Fruit fly (Drosophila melanogaster) whole organism, embryonic: Measurements from ENCODE around the gene CG18577.

ENCODE experiments used
- Blimp-1 ChIP-seq: fragments of 200-800 bp; sonication (Bioruptor generic); optimal IDR thresholded peaks from 3 replicates; lab custom pipeline; 2018; ENCODE audit warnings: missing biosample characterization, missing genetic modification characterization, mild to moderate bottlenecking, moderate library complexity, missing genetic modification reagents
- Bteb2 ChIP-seq: fragments of 200-800 bp; sonication (Bioruptor generic); optimal IDR thresholded peaks from 2 replicates; lab custom pipeline; 2016; ENCODE audit warnings: missing biosample characterization, missing genetic modification characterization
- CG11723 ChIP-seq: fragments of 200-800 bp; sonication (Bioruptor generic); optimal IDR thresholded peaks from 2 replicates; lab custom pipeline; 2017; ENCODE audit warnings: missing biosample characterization, mild to moderate bottlenecking, missing genetic modification characterization
- CG12299 ChIP-seq: fragments of 200-800 bp; sonication (Bioruptor generic); optimal IDR thresholded peaks from 2 replicates; lab custom pipeline; 2018; ENCODE audit warnings: missing biosample characterization, mild to moderate bottlenecking, missing genetic modification characterization
- CG1233 ChIP-seq: fragments of 200-800 bp; sonication (Bioruptor generic); optimal IDR thresholded peaks from 4 replicates; lab custom pipeline; 2018; ENCODE audit warnings: missing biosample characterization, mild to moderate bottlenecking, missing genetic modification characterization
- CG13894 ChIP-seq: fragments of 200-800 bp; sonication (Bioruptor generic); optimal IDR thresholded peaks from 3 replicates; lab custom pipeline; 2018; ENCODE audit warnings: missing biosample characterization, mild to moderate bottlenecking, missing genetic modification characterization, moderate library complexity
- CG15073 ChIP-seq: fragments of 200-800 bp; sonication (Bioruptor generic); optimal IDR thresholded peaks from 2 replicates; lab custom pipeline; 2016; ENCODE audit warnings: missing biosample characterization, missing genetic modification characterization
- CG15696 ChIP-seq: fragments of 200-800 bp; sonication (Bioruptor generic); optimal IDR thresholded peaks from 2 replicates; lab custom pipeline; 2019; ENCODE audit warnings: missing biosample characterization, mild to moderate bottlenecking, missing genetic modification characterization, moderate library complexity
- CG2199 ChIP-seq: fragments of 200-800 bp; sonication (Bioruptor generic); IDR thresholded peaks from 3 replicates; pipeline ENCODE4 v1.3.6; 2022; ENCODE audit warnings: missing biosample characterization, missing genetic modification characterization
- CG3838 ChIP-seq: fragments of 200-800 bp; sonication (Bioruptor generic); optimal IDR thresholded peaks from 3 replicates; lab custom pipeline; 2016; ENCODE audit warnings: missing biosample characterization, missing genetic modification characterization
- CG4404 ChIP-seq: fragments of 200-800 bp; sonication (Bioruptor generic); IDR thresholded peaks from 2 replicates; pipeline ENCODE4 v1.3.6; 2022; ENCODE audit warnings: missing biosample characterization, missing genetic modification characterization
- CG6765 ChIP-seq: fragments of 200-800 bp; sonication (Bioruptor generic); optimal IDR thresholded peaks from 3 replicates; lab custom pipeline; 2017; ENCODE audit warnings: missing biosample characterization, mild to moderate bottlenecking, missing genetic modification characterization
- CG6813 ChIP-seq: fragments of 200-800 bp; sonication (Bioruptor generic); optimal IDR thresholded peaks from 2 replicates; lab custom pipeline; 2017; ENCODE audit warnings: missing biosample characterization, missing genetic modification characterization, mild to moderate bottlenecking, moderate library complexity, missing genetic modification reagents
- CG9797 ChIP-seq: fragments of 200-800 bp; sonication (Bioruptor generic); optimal IDR thresholded peaks from 3 replicates; lab custom pipeline; 2018; ENCODE audit warnings: missing biosample characterization, mild to moderate bottlenecking, missing genetic modification characterization
- CG9932 ChIP-seq: fragments of 200-800 bp; sonication (Bioruptor generic); IDR thresholded peaks from 2 replicates; pipeline ENCODE4 v1.3.6; 2022; ENCODE audit warnings: missing biosample characterization, missing genetic modification characterization
- CTCF ChIP-seq: fragments of 200-800 bp; sonication (Bioruptor generic); optimal IDR thresholded peaks from 2 replicates; lab custom pipeline; 2017; ENCODE audit warnings: missing biosample characterization, mild to moderate bottlenecking, missing genetic modification characterization, moderate library complexity
- Camta ChIP-seq: fragments of 200-800 bp; sonication (Bioruptor generic); optimal IDR thresholded peaks from 2 replicates; lab custom pipeline; 2016; ENCODE audit warnings: missing biosample characterization, missing genetic modification characterization
- Dad ChIP-seq: fragments of 200-800 bp; sonication (Bioruptor generic); optimal IDR thresholded peaks from 3 replicates; lab custom pipeline; 2016; ENCODE audit warnings: missing biosample characterization, missing genetic modification characterization
- Dip2 ChIP-seq: fragments of 200-800 bp; sonication (Bioruptor generic); IDR thresholded peaks from 2 replicates; pipeline ENCODE4 v1.3.6; 2022; ENCODE audit warnings: missing biosample characterization, missing genetic modification characterization
- Doc2 ChIP-seq: fragments of 200-800 bp; sonication (Bioruptor generic); IDR thresholded peaks from 2 replicates; pipeline ENCODE4 v1.3.6; 2022; ENCODE audit warnings: missing biosample characterization, missing genetic modification characterization
- Doc3 ChIP-seq: fragments of 200-800 bp; sonication (Bioruptor generic); IDR thresholded peaks from 3 replicates; pipeline ENCODE4 v1.3.6; 2022; ENCODE audit warnings: missing biosample characterization, missing genetic modification characterization; ENCODE audit not compliant: partially characterized antibody
- Eip74EF ChIP-seq, 2 experiments: fragments of 200-800 bp in 1 of 2; fragments of >200 bp in 1 of 2; sonication (Bioruptor generic) in 1 of 2; optimal IDR thresholded peaks; 2 replicates each; lab custom pipeline; 2017 to 2019; ENCODE audit warnings: missing biosample characterization in 2 of 2, missing genetic modification characterization in 2 of 2, mild to moderate bottlenecking in 1 of 2, moderate library complexity in 1 of 2
- Hey ChIP-seq: fragments of 200-800 bp; sonication (Bioruptor generic); optimal IDR thresholded peaks from 3 replicates; lab custom pipeline; 2018; ENCODE audit warnings: missing biosample characterization, mild to moderate bottlenecking, missing genetic modification characterization
- Hmx ChIP-seq: fragments of 200-800 bp; sonication (Bioruptor generic); optimal IDR thresholded peaks from 2 replicates; lab custom pipeline; 2016; ENCODE audit warnings: missing biosample characterization, missing genetic modification characterization
- Meics ChIP-seq: fragments of 200-800 bp; sonication (Bioruptor generic); optimal IDR thresholded peaks from 2 replicates; lab custom pipeline; 2017; ENCODE audit warnings: missing biosample characterization, mild to moderate bottlenecking, missing genetic modification characterization
- NK7.1 ChIP-seq: fragments of 200-800 bp; sonication (Bioruptor generic); optimal IDR thresholded peaks from 3 replicates; lab custom pipeline; 2016; ENCODE audit warnings: missing biosample characterization, missing genetic modification characterization
- Opbp ChIP-seq: fragments of 200-800 bp; sonication (Bioruptor generic); IDR thresholded peaks from 3 replicates; pipeline ENCODE4 v1.3.6; 2022; ENCODE audit warnings: missing biosample characterization, missing genetic modification characterization; ENCODE audit not compliant: partially characterized antibody
- Rx ChIP-seq: fragments of 200-800 bp; sonication (Bioruptor generic); IDR thresholded peaks from 2 replicates; pipeline ENCODE4 v1.3.6; 2022; ENCODE audit warnings: missing biosample characterization, missing genetic modification characterization
- Sin3A ChIP-seq: fragments of >200 bp; optimal IDR thresholded peaks from 2 replicates; lab custom pipeline; 2018
- Spps ChIP-seq: fragments of 200-800 bp; sonication (Bioruptor generic); optimal IDR thresholded peaks from 2 replicates; lab custom pipeline; 2018; ENCODE audit warnings: missing biosample characterization, mild to moderate bottlenecking, missing genetic modification characterization
- bbx ChIP-seq: fragments of 200-800 bp; sonication (Bioruptor generic); IDR thresholded peaks from 2 replicates; pipeline ENCODE4 v1.3.6; 2022; ENCODE audit warnings: missing biosample characterization, missing genetic modification characterization; ENCODE audit not compliant: partially characterized antibody
- bowl ChIP-seq: fragments of 200-800 bp; sonication (Bioruptor generic); IDR thresholded peaks from 2 replicates; pipeline ENCODE4 v1.3.6; 2022; ENCODE audit warnings: missing biosample characterization, missing genetic modification characterization
- chinmo ChIP-seq: fragments of 200-800 bp; sonication (Bioruptor generic); IDR thresholded peaks from 4 replicates; pipeline ENCODE4 v1.3.6; 2022; ENCODE audit warnings: missing biosample characterization, missing genetic modification characterization; ENCODE audit not compliant: partially characterized antibody
- chm ChIP-seq: fragments of 200-800 bp; sonication (Bioruptor generic); IDR thresholded peaks from 2 replicates; pipeline ENCODE4 v1.3.6; 2022; ENCODE audit warnings: missing biosample characterization, missing genetic modification characterization
- dpn ChIP-seq, 2 experiments: fragments of 200-800 bp; sonication (Bioruptor generic); optimal IDR thresholded peaks; 3 replicates each; lab custom pipeline; 2016; ENCODE audit warnings: missing biosample characterization in 2 of 2, missing genetic modification characterization in 2 of 2
- emc ChIP-seq: fragments of 200-800 bp; sonication (Bioruptor generic); optimal IDR thresholded peaks from 2 replicates; lab custom pipeline; 2016; ENCODE audit warnings: missing biosample characterization, missing genetic modification characterization
- esg ChIP-seq: fragments of 200-800 bp; sonication (Bioruptor generic); conservative IDR thresholded peaks from 2 replicates; pipeline ENCODE4 v1.3.6; 2022; ENCODE audit warnings: missing biosample characterization, missing genetic modification characterization
- fd96Cb ChIP-seq: fragments of 200-800 bp; sonication (Bioruptor generic); optimal IDR thresholded peaks from 2 replicates; lab custom pipeline; 2018; ENCODE audit warnings: missing biosample characterization, mild to moderate bottlenecking, missing genetic modification characterization, moderate library complexity
- gt ChIP-seq: fragments of 200-800 bp; sonication (Bioruptor generic); IDR thresholded peaks from 2 replicates; pipeline ENCODE4 v1.3.6; 2022; ENCODE audit warnings: missing biosample characterization, missing genetic modification characterization
- ind ChIP-seq: fragments of 200-800 bp; sonication (Bioruptor generic); optimal IDR thresholded peaks from 3 replicates; lab custom pipeline; 2016; ENCODE audit warnings: missing biosample characterization, missing genetic modification characterization
- mirr ChIP-seq: fragments of 200-800 bp; sonication (Bioruptor generic); optimal IDR thresholded peaks from 3 replicates; lab custom pipeline; 2018; ENCODE audit warnings: missing biosample characterization, mild to moderate bottlenecking, missing genetic modification characterization
- nau ChIP-seq: fragments of 200-800 bp; sonication (Bioruptor generic); optimal IDR thresholded peaks from 3 replicates; lab custom pipeline; 2017; ENCODE audit warnings: missing biosample characterization, mild to moderate bottlenecking, missing genetic modification characterization, missing genetic modification reagents
- nom ChIP-seq: fragments of 200-800 bp; sonication (Bioruptor generic); optimal IDR thresholded peaks from 2 replicates; lab custom pipeline; 2017; ENCODE audit warnings: missing biosample characterization, missing genetic modification characterization, mild to moderate bottlenecking, moderate library complexity, missing genetic modification reagents
- pros ChIP-seq: fragments of 200-800 bp; sonication (Bioruptor generic); optimal IDR thresholded peaks from 3 replicates; lab custom pipeline; 2019; ENCODE audit warnings: missing biosample characterization, mild to moderate bottlenecking, missing genetic modification characterization, moderate library complexity
- run ChIP-seq: fragments of 200-800 bp; sonication (Bioruptor generic); optimal IDR thresholded peaks from 3 replicates; lab custom pipeline; 2018; ENCODE audit warnings: missing biosample characterization, mild to moderate bottlenecking, missing genetic modification characterization
- stc ChIP-seq: fragments of 200-800 bp; sonication (Bioruptor generic); IDR thresholded peaks from 2 replicates; pipeline ENCODE4 v1.3.6; 2022; ENCODE audit warnings: missing biosample characterization, missing genetic modification characterization
- tll ChIP-seq, 2 experiments: fragments of 200-800 bp in 1 of 2; fragments of >200 bp in 1 of 2; sonication (Bioruptor generic) in 1 of 2; optimal IDR thresholded peaks; 2 replicates each; lab custom pipeline; 2017 to 2019; ENCODE audit warnings: missing biosample characterization in 2 of 2, missing genetic modification characterization in 2 of 2, mild to moderate bottlenecking in 1 of 2, moderate library complexity in 1 of 2
- twi ChIP-seq: fragments of 200-800 bp; optimal IDR thresholded peaks from 2 replicates; lab custom pipeline; 2019; ENCODE audit warnings: missing biosample characterization, mild to moderate bottlenecking, missing genetic modification characterization, moderate library complexity

The CG18577 gene

dm6 chr3R:11209801-11210402 lies 14.0 kb downstream of the CG18577 start, which contains the start of the genes SdhC and Tctp (continued):
- TF ChIP-seq Rx (GFP tag; lab: Robert Waterston, UW), result no peak
- no peak for TF ChIP-seq CTCF (GFP tag; lab: Kevin White, UChicago)
- TF ChIP-seq chm (GFP tag; lab: Robert Waterston, UW), result 0 out of 2 replicates have a peak, but pooled peaks have one; percentile 49
- TF ChIP-seq stc (GFP tag; lab: Robert Waterston, UW), result no peak
- no peak for TF ChIP-seq fd96Cb (tag; lab: Kevin White, UChicago)
- no peak for TF ChIP-seq Dip2 (GFP tag; lab: Robert Waterston, UW)
- no peak for TF ChIP-seq twi
- TF ChIP-seq esg (GFP tag; lab: Robert Waterston, UW), result no peak
- peak; percentile 42; the same call in 1 of the 2 replicates for TF ChIP-seq CG9932
- TF ChIP-seq Doc2, result no peak
- no peak for TF ChIP-seq Spps (tag; lab: Kevin White, UChicago)
- TF ChIP-seq CG3838 (GFP tag; lab: Kevin White, UChicago), result no peak
- TF ChIP-seq dpn (GFP tag; optimal IDR thresholded peaks at IDR 0.05; lab: Kevin White, UChicago), result peak; percentile 32 to 36
- TF ChIP-seq gt (GFP tag; lab: Robert Waterston, UW), result no peak
- TF ChIP-seq Doc3 (GFP tag; lab: Robert Waterston, UW), result peak; percentile 57; the same call in 2 of the 3 replicates
- no peak for TF ChIP-seq Opbp (GFP tag; lab: Robert Waterston, UW)
- TF ChIP-seq nau (GFP tag; lab: Kevin White, UChicago), result no peak
- TF ChIP-seq CG1233 (GFP tag; lab: Kevin White, UChicago), result peak; percentile 13
- no peak for TF ChIP-seq CG6813 (GFP tag; lab: Kevin White, UChicago)
- peak; percentile 42 for TF ChIP-seq Blimp-1 (GFP tag; lab: Kevin White, UChicago)
- TF ChIP-seq Hey (tag; lab: Kevin White, UChicago), result no peak
- peak; percentile 67 for TF ChIP-seq CG9797 (GFP tag; lab: Kevin White, UChicago)
- TF ChIP-seq pros, result no peak
- TF ChIP-seq emc (GFP tag; lab: Kevin White, UChicago), result no peak
- no peak for TF ChIP-seq tll (GFP tag; optimal IDR thresholded peaks at IDR 0.05; lab: Kevin White, UChicago)
- peak; percentile 62 for TF ChIP-seq Meics
- peak; percentile 9 for TF ChIP-seq Dad (GFP tag; lab: Kevin White, UChicago)
- no peak for TF ChIP-seq NK7.1 (GFP tag; lab: Kevin White, UChicago)
- peak; percentile 35 for TF ChIP-seq Camta (GFP tag; lab: Kevin White, UChicago)
- TF ChIP-seq CG15073 (GFP tag; lab: Kevin White, UChicago), result no peak
- TF ChIP-seq run (tag; lab: Kevin White, UChicago), result peak; percentile 41
- peak; percentile 37 for TF ChIP-seq ind (GFP tag; lab: Kevin White, UChicago)
- TF ChIP-seq, all 482 proteins: peak for 221

dm6 chr3R:11211291-11212061 lies 15.6 kb downstream of the CG18577 start:
- peak; percentile 67 for TF ChIP-seq Bteb2 (GFP tag; lab: Kevin White, UChicago)
- TF ChIP-seq bowl (GFP tag; lab: Robert Waterston, UW), result peak; percentile 63
- peak; percentile 83; the same call in 3 of the 4 replicates for TF ChIP-seq chinmo (GFP tag; lab: Robert Waterston, UW)
- 0 out of 3 replicates have a peak, but pooled peaks have one; percentile 28 for TF ChIP-seq CG2199 (GFP tag; lab: Robert Waterston, UW)
- TF ChIP-seq CG13894 (tag; lab: Kevin White, UChicago), result peak; percentile 94
- TF ChIP-seq nom (GFP tag; lab: Kevin White, UChicago), result peak; percentile 1
- 0 out of 2 replicates have a peak, but pooled peaks have one; percentile 31 for TF ChIP-seq bbx (GFP tag; lab: Robert Waterston, UW)
- no peak for TF ChIP-seq Sin3A (lab: Kevin White, UChicago)
- peak in 1 of 2 experiments; percentile 8 for TF ChIP-seq Eip74EF (GFP tag; optimal IDR thresholded peaks at IDR 0.05; lab: Kevin White, UChicago)
- no peak for TF ChIP-seq CG11723 (GFP tag; lab: Kevin White, UChicago)
- TF ChIP-seq CG6765, result peak; percentile 52
- TF ChIP-seq Hmx (GFP tag; lab: Kevin White, UChicago), result no peak
- TF ChIP-seq mirr (GFP tag; lab: Kevin White, UChicago), result peak; percentile 68
- peak; percentile 37; the same call in 1 of the 2 replicates for TF ChIP-seq CG4404
- TF ChIP-seq CG12299, result peak; percentile 33
- peak; percentile 18 for TF ChIP-seq CG15696 (tag; lab: Kevin White, UChicago)
